Fruit fly (Drosophila melanogaster) whole organism, embryonic: ENCODE results near the gene CG6048.

Source experiments
- ATbp ChIP-seq: fragments of 200-800 bp; sonication (Bioruptor generic); optimal IDR thresholded peaks from 2 replicates; lab custom pipeline; 2017; ENCODE audit warnings: missing biosample characterization, mild to moderate bottlenecking, missing genetic modification characterization, missing genetic modification reagents
- Awh ChIP-seq: fragments of 200-800 bp; sonication (Bioruptor generic); IDR thresholded peaks from 2 replicates; pipeline ENCODE4, ENCODE4 v1.3.6; 2022; ENCODE audit warnings: missing biosample characterization, missing genetic modification characterization
- BEAF-32 ChIP-seq: fragments of 200-800 bp; sonication (Bioruptor generic); optimal IDR thresholded peaks from 3 replicates; lab custom pipeline; 2017; ENCODE audit warnings: missing biosample characterization, missing genetic modification characterization, mild to moderate bottlenecking, moderate library complexity, missing genetic modification reagents
- CG10267 ChIP-seq: fragments of 200-800 bp; sonication (Bioruptor generic); optimal IDR thresholded peaks from 2 replicates; lab custom pipeline; 2018; ENCODE audit warnings: missing biosample characterization, mild to moderate bottlenecking, missing genetic modification characterization, moderate library complexity
- CG10274 ChIP-seq: fragments of 200-800 bp; sonication (Bioruptor generic); optimal IDR thresholded peaks from 3 replicates; lab custom pipeline; 2017; ENCODE audit warnings: missing biosample characterization, mild to moderate bottlenecking, missing genetic modification characterization
- CG10462 ChIP-seq: fragments of 200-800 bp; sonication (Bioruptor generic); optimal IDR thresholded peaks from 2 replicates; lab custom pipeline; 2016; ENCODE audit warnings: missing biosample characterization, missing genetic modification characterization
- CG11093 ChIP-seq: fragments of 200-800 bp; sonication (Bioruptor generic); IDR thresholded peaks from 3 replicates; pipeline ENCODE4 v1.3.6; 2022; ENCODE audit warnings: missing biosample characterization, missing genetic modification characterization
- CG15269 ChIP-seq: fragments of 200-800 bp; sonication (Bioruptor generic); optimal IDR thresholded peaks from 2 replicates; lab custom pipeline; 2018; ENCODE audit warnings: missing biosample characterization, mild to moderate bottlenecking, missing genetic modification characterization, moderate library complexity
- CG17385 ChIP-seq: fragments of 200-800 bp; sonication (Bioruptor generic); optimal IDR thresholded peaks from 3 replicates; lab custom pipeline; 2018; ENCODE audit warnings: missing biosample characterization, mild to moderate bottlenecking, missing genetic modification characterization
- CG2712 ChIP-seq: fragments of 200-800 bp; optimal IDR thresholded peaks from 3 replicates; lab custom pipeline; 2019; ENCODE audit warnings: missing biosample characterization, mild to moderate bottlenecking, missing genetic modification characterization, moderate library complexity
- CG30020 ChIP-seq: fragments of 200-800 bp; optimal IDR thresholded peaks from 2 replicates; lab custom pipeline; 2019; ENCODE audit warnings: missing biosample characterization, mild to moderate bottlenecking, missing genetic modification characterization, moderate library complexity
- CG30431 ChIP-seq: fragments of 200-800 bp; sonication (Bioruptor generic); optimal IDR thresholded peaks from 2 replicates; lab custom pipeline; 2017; ENCODE audit warnings: missing biosample characterization, missing genetic modification characterization
- CG31224 ChIP-seq: fragments of 200-800 bp; sonication (Bioruptor generic); IDR thresholded peaks from 2 replicates; pipeline ENCODE4 v1.3.6; 2022; ENCODE audit warnings: missing biosample characterization, missing genetic modification characterization
- CG4360 ChIP-seq: fragments of 200-800 bp; sonication (Bioruptor generic); IDR thresholded peaks from 2 replicates; pipeline ENCODE4 v1.3.6; 2022; ENCODE audit warnings: missing biosample characterization, missing genetic modification characterization
- CG6765 ChIP-seq: fragments of 200-800 bp; sonication (Bioruptor generic); optimal IDR thresholded peaks from 3 replicates; lab custom pipeline; 2017; ENCODE audit warnings: missing biosample characterization, mild to moderate bottlenecking, missing genetic modification characterization
- CG8281 ChIP-seq: fragments of 200-800 bp; sonication (Bioruptor generic); optimal IDR thresholded peaks from 2 replicates; lab custom pipeline; 2018; ENCODE audit warnings: missing biosample characterization, mild to moderate bottlenecking, missing genetic modification characterization, moderate library complexity
- CHES-1-like ChIP-seq: fragments of 200-800 bp; sonication (Bioruptor generic); optimal IDR thresholded peaks from 2 replicates; lab custom pipeline; 2016; ENCODE audit warnings: missing biosample characterization, missing genetic modification characterization
- Chrac-16 ChIP-seq: fragments of 200-800 bp; sonication (Bioruptor generic); optimal IDR thresholded peaks from 3 replicates; lab custom pipeline; 2016; ENCODE audit warnings: missing biosample characterization, missing genetic modification characterization
- Hr78 ChIP-seq, 2 experiments: fragments of 200-800 bp in 1 of 2; fragments of >200 bp in 1 of 2; sonication (Bioruptor generic) in 1 of 2; optimal IDR thresholded peaks; 2 replicates each; lab custom pipeline; 2017 to 2019; ENCODE audit warnings: missing biosample characterization in 2 of 2, missing genetic modification characterization in 2 of 2, mild to moderate bottlenecking in 1 of 2, moderate library complexity in 1 of 2
- MESR4 ChIP-seq: fragments of 200-800 bp; sonication (Bioruptor generic); optimal IDR thresholded peaks from 2 replicates; lab custom pipeline; 2018; ENCODE audit warnings: missing biosample characterization, mild to moderate bottlenecking, missing genetic modification characterization, moderate library complexity
- Optix ChIP-seq: fragments of 200-800 bp; sonication (Bioruptor generic); IDR thresholded peaks from 3 replicates; pipeline ENCODE4 v1.3.6; 2022; ENCODE audit warnings: missing biosample characterization, missing genetic modification characterization
- Poxn ChIP-seq: fragments of 200-800 bp; sonication (Bioruptor generic); IDR thresholded peaks from 2 replicates; pipeline ENCODE4 v1.3.6; 2022; ENCODE audit warnings: missing biosample characterization, missing genetic modification characterization
- ab ChIP-seq: fragments of 200-800 bp; sonication (Bioruptor generic); optimal IDR thresholded peaks from 2 replicates; lab custom pipeline; 2016; ENCODE audit warnings: missing biosample characterization, missing genetic modification characterization
- abd-A ChIP-seq: fragments of 200-800 bp; sonication (Bioruptor generic); optimal IDR thresholded peaks from 3 replicates; lab custom pipeline; 2019; ENCODE audit warnings: missing biosample characterization, mild to moderate bottlenecking, missing genetic modification characterization, moderate library complexity
- amos ChIP-seq: fragments of 200-800 bp; sonication (Bioruptor generic); IDR thresholded peaks from 2 replicates; pipeline ENCODE4 v1.3.6; 2022; ENCODE audit warnings: missing biosample characterization, missing genetic modification characterization; ENCODE audit not compliant: partially characterized antibody
- ap ChIP-seq: fragments of 200-800 bp; sonication (Bioruptor generic); IDR thresholded peaks from 2 replicates; pipeline ENCODE4 v1.3.6; 2022; ENCODE audit warnings: missing biosample characterization, missing genetic modification characterization
- cas ChIP-seq: fragments of 200-800 bp; sonication (Bioruptor generic); IDR thresholded peaks from 2 replicates; pipeline ENCODE4 v1.3.6; 2022; ENCODE audit warnings: missing biosample characterization, missing genetic modification characterization
- chinmo ChIP-seq: fragments of 200-800 bp; sonication (Bioruptor generic); IDR thresholded peaks from 4 replicates; pipeline ENCODE4 v1.3.6; 2022; ENCODE audit warnings: missing biosample characterization, missing genetic modification characterization; ENCODE audit not compliant: partially characterized antibody
- chn ChIP-seq: fragments of 200-800 bp; sonication (Bioruptor generic); optimal IDR thresholded peaks from 2 replicates; lab custom pipeline; 2016; ENCODE audit warnings: missing biosample characterization, missing genetic modification characterization
- ci ChIP-seq: fragments of 200-800 bp; sonication (Bioruptor generic); IDR thresholded peaks from 3 replicates; pipeline ENCODE4 v1.3.6; 2022; ENCODE audit warnings: missing biosample characterization, missing genetic modification characterization
- ewg ChIP-seq: fragments of 200-800 bp; sonication (Bioruptor generic); optimal IDR thresholded peaks from 3 replicates; lab custom pipeline; 2017; ENCODE audit warnings: mild to moderate bottlenecking, missing biosample characterization, missing genetic modification reagents, missing genetic modification characterization
- fd96Cb ChIP-seq: fragments of 200-800 bp; sonication (Bioruptor generic); optimal IDR thresholded peaks from 2 replicates; lab custom pipeline; 2018; ENCODE audit warnings: missing biosample characterization, mild to moderate bottlenecking, missing genetic modification characterization, moderate library complexity
- gcm ChIP-seq: fragments of 200-800 bp; sonication (Bioruptor generic); optimal IDR thresholded peaks from 2 replicates; lab custom pipeline; 2019; ENCODE audit warnings: missing biosample characterization, mild to moderate bottlenecking, missing genetic modification characterization, moderate library complexity
- hkb ChIP-seq, 2 experiments: fragments of 200-800 bp in 1 of 2; fragments of >200 bp in 1 of 2; sonication (Bioruptor generic) in 1 of 2; IDR thresholded peaks in 1 of 2; optimal IDR thresholded peaks in 1 of 2; 2 replicates each; pipeline versions ENCODE4 v1.3.6 to Lab custom; 2017 to 2022; ENCODE audit warnings: missing biosample characterization in 1 of 2, missing genetic modification characterization in 1 of 2
- hth ChIP-seq: fragments of >200 bp; optimal IDR thresholded peaks from 2 replicates; lab custom pipeline; 2017; ENCODE audit warnings: inconsistent platforms
- jumu ChIP-seq: fragments of 200-800 bp; sonication (Bioruptor generic); optimal IDR thresholded peaks from 3 replicates; lab custom pipeline; 2016; ENCODE audit warnings: missing biosample characterization, missing genetic modification characterization
- lov ChIP-seq, 2 experiments: fragments of 200-800 bp in 1 of 2; fragments of >200 bp in 1 of 2; sonication (Bioruptor generic) in 1 of 2; IDR thresholded peaks in 1 of 2; optimal IDR thresholded peaks in 1 of 2; 2 replicates in 1 of 2; 3 replicates in 1 of 2; pipeline versions ENCODE4 v1.3.6 to Lab custom; 2017 to 2022; ENCODE audit warnings: missing biosample characterization in 1 of 2, missing genetic modification characterization in 1 of 2
- maf-S ChIP-seq: fragments of 200-800 bp; sonication (Bioruptor generic); optimal IDR thresholded peaks from 2 replicates; lab custom pipeline; 2016; ENCODE audit warnings: missing biosample characterization, missing genetic modification characterization
- mam ChIP-seq: fragments of 200-800 bp; sonication (Bioruptor generic); optimal IDR thresholded peaks from 3 replicates; lab custom pipeline; 2016; ENCODE audit warnings: missing biosample characterization, missing genetic modification characterization
- pfk ChIP-seq: fragments of 200-800 bp; sonication (Bioruptor generic); optimal IDR thresholded peaks from 2 replicates; lab custom pipeline; 2018; ENCODE audit warnings: missing biosample characterization, mild to moderate bottlenecking, missing genetic modification characterization, moderate library complexity
- ranshi ChIP-seq: fragments of 200-800 bp; sonication (Bioruptor generic); IDR thresholded peaks from 2 replicates; pipeline ENCODE4 v1.3.6; 2022; ENCODE audit warnings: missing biosample characterization, missing genetic modification characterization
- rib ChIP-seq: fragments of 200-800 bp; sonication (Bioruptor generic); IDR thresholded peaks from 2 replicates; pipeline ENCODE4 v1.3.6; 2022; ENCODE audit warnings: missing biosample characterization, missing genetic modification characterization
- sob ChIP-seq: fragments of 200-800 bp; sonication (Bioruptor generic); IDR thresholded peaks from 2 replicates; pipeline ENCODE4 v1.3.6; 2022; ENCODE audit warnings: missing biosample characterization, missing genetic modification characterization
- sqz ChIP-seq: fragments of 200-800 bp; sonication (Bioruptor generic); optimal IDR thresholded peaks from 3 replicates; lab custom pipeline; 2018; ENCODE audit warnings: missing biosample characterization, mild to moderate bottlenecking, missing genetic modification characterization
- ssp ChIP-seq: fragments of 200-800 bp; sonication (Bioruptor generic); IDR thresholded peaks from 2 replicates; pipeline ENCODE4 v1.3.6; 2022; ENCODE audit warnings: missing biosample characterization, missing genetic modification characterization
- toy ChIP-seq: fragments of 200-800 bp; sonication (Bioruptor generic); IDR thresholded peaks from 2 replicates; pipeline ENCODE4 v1.3.6; 2022; ENCODE audit warnings: missing biosample characterization, missing genetic modification characterization
- vfl ChIP-seq: fragments of 200-800 bp; sonication (Bioruptor generic); optimal IDR thresholded peaks from 2 replicates; lab custom pipeline; 2016; ENCODE audit warnings: missing biosample characterization, missing genetic modification characterization
- zen ChIP-seq: fragments of 200-800 bp; sonication (Bioruptor generic); optimal IDR thresholded peaks from 3 replicates; lab custom pipeline; 2018; ENCODE audit warnings: missing biosample characterization, mild to moderate bottlenecking, missing genetic modification characterization, moderate library complexity

CG6048 gene

dm6 chrX:5904377-5905085 is 47.8 kb upstream of the CG6048 start (continued):
- no peak for TF ChIP-seq fd96Cb
- TF ChIP-seq CG8281 (tag; lab: Kevin White, UChicago), result peak; percentile 89
- no peak for TF ChIP-seq chn (GFP tag; lab: Kevin White, UChicago)
- peak; percentile 57 for TF ChIP-seq ewg (GFP tag; lab: Kevin White, UChicago)
- 0 out of 2 replicates have a peak, but pooled peaks have one; percentile 40 for TF ChIP-seq rib (GFP tag; lab: Robert Waterston, UW)
- 0 out of 4 replicates have a peak, but pooled peaks have one; percentile 60 for TF ChIP-seq chinmo (GFP tag; lab: Robert Waterston, UW)
- no peak for TF ChIP-seq CG30431 (GFP tag; lab: Kevin White, UChicago)
- TF ChIP-seq CHES-1-like (GFP tag; lab: Kevin White, UChicago), result peak; percentile 0
- TF ChIP-seq ci (GFP tag; lab: Robert Waterston, UW), result 0 out of 3 replicates have a peak, but pooled peaks have one; percentile 43
- peak; percentile 50 for TF ChIP-seq CG4360 (GFP tag; lab: Robert Waterston, UW)
- TF ChIP-seq CG15269 (tag; lab: Kevin White, UChicago), result peak; percentile 17
- TF ChIP-seq Awh (GFP tag; lab: Robert Waterston, UW), result peak; percentile 77
- no peak for TF ChIP-seq CG10267 (tag; lab: Kevin White, UChicago)
- TF ChIP-seq sqz (GFP tag; lab: Kevin White, UChicago), result peak; percentile 11
- peak in 1 of 2 experiments; percentile 15 for TF ChIP-seq Hr78 (GFP tag; optimal IDR thresholded peaks at IDR 0.05; lab: Kevin White, UChicago)
- peak; percentile 57 for TF ChIP-seq gcm
- TF ChIP-seq zen, result peak; percentile 2
- peak; percentile 27; the same call in 1 of the 2 replicates for TF ChIP-seq sob (GFP tag; lab: Robert Waterston, UW)
- TF ChIP-seq cas, result no peak
- peak; percentile 88 for TF ChIP-seq abd-A (tag; lab: Kevin White, UChicago)
- TF ChIP-seq CG10462 (GFP tag; lab: Kevin White, UChicago), result no peak
- TF ChIP-seq, all 482 proteins: peak for 38

- TF ChIP-seq CG6765 (no peak), ab (GFP tag; lab: Kevin White, UChicago) (no peak), maf-S (no peak), amos (GFP tag; lab: Robert Waterston, UW) (no peak), mam (GFP tag; lab: Kevin White, UChicago) (no peak), Optix (GFP tag; lab: Robert Waterston, UW) (no peak), CG11093 (GFP tag; lab: Robert Waterston, UW) (no peak), CG2712 (tag; lab: Kevin White, UChicago) (peak; percentile 21), ap (no peak), MESR4 (no peak), lov (optimal IDR thresholded peaks at IDR 0.05; lab: Kevin White, UChicago) (no peak), lov (GFP tag; IDR thresholded peaks at IDR 0.05; lab: Robert Waterston, UW) (no peak), ATbp (GFP tag; lab: Kevin White, UChicago) (no peak), CG30020 (tag; lab: Kevin White, UChicago) (no peak), CG31224 (GFP tag; lab: Robert Waterston, UW) (no peak), CG8281 (tag; lab: Kevin White, UChicago) (no peak), Poxn (GFP tag; lab: Robert Waterston, UW) (no peak), pfk (GFP tag; lab: Kevin White, UChicago) (no peak), vfl (GFP tag; lab: Kevin White, UChicago) (no peak), CG10274 (GFP tag; lab: Kevin White, UChicago) (no peak), hth (lab: Kevin White, UChicago) (no peak), Chrac-16 (GFP tag; lab: Kevin White, UChicago) (no peak), ranshi (GFP tag; lab: Robert Waterston, UW) (no peak), jumu (GFP tag; lab: Kevin White, UChicago) (no peak), chinmo (GFP tag; lab: Robert Waterston, UW) (no peak), ssp (GFP tag; lab: Robert Waterston, UW) (no peak), hkb (optimal IDR thresholded peaks at IDR 0.05; lab: Kevin White, UChicago) (no peak), hkb (GFP tag; IDR thresholded peaks at IDR 0.05; lab: Robert Waterston, UW) (no peak), BEAF-32 (GFP tag; lab: Kevin White, UChicago) (no peak), CG17385 (no peak), toy (GFP tag; lab: Robert Waterston, UW) (no peak)
Observed at dm6 chrX:5905086-5905400, 47.3 kb upstream of the CG6048 start.
